Worm (Caenorhabditis elegans) whole organism, L1 larva: Measurements from ENCODE around the gene wbp-11.

Experiments used
- C34B4.2 ChIP-seq: sonication (generic microtip); optimal IDR thresholded peaks from 2 replicates; lab custom pipeline; 2017; ENCODE audit warnings: mild to moderate bottlenecking, missing genetic modification characterization, missing compliant biosample characterization
- F16B12.6 ChIP-seq: fragments of 150-350 bp; optimal IDR thresholded peaks from 2 replicates; lab custom pipeline; 2014; ENCODE audit warnings: missing biosample characterization, missing genetic modification characterization
- aha-1 ChIP-seq: fragments of 150-350 bp; optimal IDR thresholded peaks from 2 replicates; lab custom pipeline; 2014; ENCODE audit warnings: missing biosample characterization, missing genetic modification characterization
- ces-1 ChIP-seq: fragments of 150-350 bp; optimal IDR thresholded peaks from 2 replicates; lab custom pipeline; 2014; ENCODE audit warnings: missing biosample characterization, missing genetic modification reagents, missing genetic modification characterization
- dpl-1 ChIP-seq, 3 experiments: fragments of 150-350 bp in 2 of 3; sonication (generic microtip) in 1 of 3; optimal IDR thresholded peaks; 2 replicates each; lab custom pipeline; 2014 to 2017; ENCODE audit warnings: missing biosample characterization in 3 of 3, missing genetic modification characterization in 3 of 3, missing genetic modification reagents in 3 of 3
- efl-3 ChIP-seq: fragments of 200-800 bp; sonication (Bioruptor generic); optimal IDR thresholded peaks from 2 replicates; lab custom pipeline; 2018; ENCODE audit warnings: mild to moderate bottlenecking, missing genetic modification characterization, missing compliant biosample characterization
- elt-2 ChIP-seq: sonication (generic microtip); optimal IDR thresholded peaks from 2 replicates; lab custom pipeline; 2016; ENCODE audit warnings: missing genetic modification characterization, mild to moderate bottlenecking, inconsistent platforms, missing compliant biosample characterization, missing genetic modification reagents
- fkh-4 ChIP-seq: sonication (generic microtip); optimal IDR thresholded peaks from 2 replicates; lab custom pipeline; 2016; ENCODE audit warnings: missing compliant biosample characterization, missing genetic modification characterization, borderline replicate concordance
- grh-1 ChIP-seq: fragments of 200-800 bp; sonication (Bioruptor generic); IDR thresholded peaks from 2 replicates; pipeline ENCODE4 v1.3.6; 2022; ENCODE audit warnings: missing genetic modification reagents, missing genetic modification characterization, missing compliant biosample characterization
- hlh-17 ChIP-seq: fragments of 200-800 bp; sonication (Bioruptor generic); optimal IDR thresholded peaks from 2 replicates; lab custom pipeline; 2018; ENCODE audit warnings: missing genetic modification characterization, mild to moderate bottlenecking, missing compliant biosample characterization, moderate library complexity, borderline replicate concordance
- isw-1 ChIP-seq: fragments of 200-800 bp; sonication (Bioruptor generic); IDR thresholded peaks from 2 replicates; pipeline ENCODE4 v1.3.6; 2022; ENCODE audit warnings: missing genetic modification characterization, missing compliant biosample characterization
- lin-13 ChIP-seq: fragments of 150-350 bp; optimal IDR thresholded peaks from 2 replicates; lab custom pipeline; 2014; ENCODE audit warnings: missing biosample characterization, missing genetic modification reagents, missing genetic modification characterization
- lin-35 ChIP-seq, 2 experiments: fragments of 150-350 bp; optimal IDR thresholded peaks; 2 replicates each; lab custom pipeline; 2014; ENCODE audit warnings: missing biosample characterization in 2 of 2, missing genetic modification characterization in 2 of 2, missing genetic modification reagents in 2 of 2
- mab-9 ChIP-seq: fragments of 200-800 bp; sonication (Bioruptor generic); IDR thresholded peaks from 2 replicates; pipeline ENCODE4 v1.3.6; 2022; ENCODE audit warnings: missing genetic modification reagents, missing genetic modification characterization, missing compliant biosample characterization
- mdl-1 ChIP-seq, 2 experiments: fragments of 150-350 bp; optimal IDR thresholded peaks; 2 replicates each; lab custom pipeline; 2014 to 2017; ENCODE audit warnings: missing biosample characterization in 2 of 2, missing genetic modification characterization in 2 of 2, inconsistent platforms in 1 of 2
- mef-2 ChIP-seq: fragments of 150-350 bp; optimal IDR thresholded peaks from 2 replicates; lab custom pipeline; 2014; ENCODE audit warnings: missing biosample characterization, missing genetic modification characterization
- nhr-12 ChIP-seq: sonication (generic microtip); optimal IDR thresholded peaks from 2 replicates; lab custom pipeline; 2017; ENCODE audit warnings: missing biosample characterization, missing genetic modification characterization
- nhr-19 ChIP-seq: fragments of 200-800 bp; sonication (Bioruptor generic); conservative IDR thresholded peaks from 2 replicates; pipeline ENCODE4 v1.3.6; 2022; ENCODE audit warnings: missing genetic modification characterization, missing compliant biosample characterization
- nhr-20 ChIP-seq: sonication (generic microtip); optimal IDR thresholded peaks from 2 replicates; lab custom pipeline; 2016; ENCODE audit warnings: mild to moderate bottlenecking, missing genetic modification characterization, missing compliant biosample characterization
- nhr-237 ChIP-seq: fragments of 150-350 bp; optimal IDR thresholded peaks from 2 replicates; lab custom pipeline; 2014; ENCODE audit warnings: missing biosample characterization, missing genetic modification characterization
- nhr-28 ChIP-seq: fragments of 150-350 bp; optimal IDR thresholded peaks from 2 replicates; lab custom pipeline; 2014; ENCODE audit warnings: missing biosample characterization, missing genetic modification characterization
- nhr-47 ChIP-seq: sonication (generic microtip); optimal IDR thresholded peaks from 2 replicates; lab custom pipeline; 2016; ENCODE audit warnings: mild to moderate bottlenecking, missing genetic modification characterization, moderate library complexity, missing compliant biosample characterization
- nhr-90 ChIP-seq: sonication (generic microtip); optimal IDR thresholded peaks from 2 replicates; lab custom pipeline; 2016; ENCODE audit warnings: mild to moderate bottlenecking, missing genetic modification characterization, missing compliant biosample characterization; ENCODE audit not compliant: poor library complexity
- pag-3 ChIP-seq: sonication (generic microtip); optimal IDR thresholded peaks from 2 replicates; lab custom pipeline; 2017; ENCODE audit warnings: missing genetic modification characterization, mild to moderate bottlenecking, missing compliant biosample characterization, antibody characterized with exemption, borderline replicate concordance; ENCODE audit not compliant: insufficient read depth
- pax-3 ChIP-seq: fragments of 200-800 bp; sonication (Bioruptor generic); optimal IDR thresholded peaks from 2 replicates; lab custom pipeline; 2018; ENCODE audit warnings: mild to moderate bottlenecking, missing genetic modification characterization, moderate library complexity, missing compliant biosample characterization
- pqm-1 ChIP-seq: sonication (generic microtip); optimal IDR thresholded peaks from 3 replicates; lab custom pipeline; 2017; ENCODE audit warnings: missing biosample characterization, missing genetic modification characterization
- rnt-1 ChIP-seq: sonication (generic microtip); optimal IDR thresholded peaks from 2 replicates; lab custom pipeline; 2016; ENCODE audit warnings: mild to moderate bottlenecking, missing genetic modification characterization, moderate library complexity, missing compliant biosample characterization
- skn-1 ChIP-seq: fragments of 150-350 bp; optimal IDR thresholded peaks from 2 replicates; lab custom pipeline; 2014; ENCODE audit warnings: missing biosample characterization, missing genetic modification characterization
- snu-23 ChIP-seq: sonication (generic microtip); optimal IDR thresholded peaks from 2 replicates; lab custom pipeline; 2016; ENCODE audit warnings: missing genetic modification characterization, missing compliant biosample characterization
- sup-37 ChIP-seq: fragments of 200-800 bp; sonication (Bioruptor generic); optimal IDR thresholded peaks from 2 replicates; lab custom pipeline; 2018; ENCODE audit warnings: mild to moderate bottlenecking, missing genetic modification characterization, missing compliant biosample characterization
- tlp-1 ChIP-seq: fragments of 150-350 bp; optimal IDR thresholded peaks from 2 replicates; lab custom pipeline; 2014; ENCODE audit warnings: missing biosample characterization, missing genetic modification characterization
- unc-130 ChIP-seq: fragments of 150-350 bp; optimal IDR thresholded peaks from 2 replicates; lab custom pipeline; 2017; ENCODE audit warnings: missing biosample characterization, missing genetic modification characterization, inconsistent platforms
- unc-86 ChIP-seq: sonication (generic microtip); optimal IDR thresholded peaks from 2 replicates; lab custom pipeline; 2016; ENCODE audit warnings: missing genetic modification characterization, missing compliant biosample characterization
- zag-1 ChIP-seq: fragments of 150-350 bp; optimal IDR thresholded peaks from 2 replicates; lab custom pipeline; 2014; ENCODE audit warnings: missing biosample characterization, missing genetic modification characterization
- ztf-11 ChIP-seq, 2 experiments: sonication (generic microtip); optimal IDR thresholded peaks; 2 replicates each; lab custom pipeline; 2016 to 2017; ENCODE audit warnings: missing genetic modification characterization in 2 of 2, missing biosample characterization in 1 of 2, missing compliant biosample characterization in 1 of 2

wbp-11 gene

DNA sequence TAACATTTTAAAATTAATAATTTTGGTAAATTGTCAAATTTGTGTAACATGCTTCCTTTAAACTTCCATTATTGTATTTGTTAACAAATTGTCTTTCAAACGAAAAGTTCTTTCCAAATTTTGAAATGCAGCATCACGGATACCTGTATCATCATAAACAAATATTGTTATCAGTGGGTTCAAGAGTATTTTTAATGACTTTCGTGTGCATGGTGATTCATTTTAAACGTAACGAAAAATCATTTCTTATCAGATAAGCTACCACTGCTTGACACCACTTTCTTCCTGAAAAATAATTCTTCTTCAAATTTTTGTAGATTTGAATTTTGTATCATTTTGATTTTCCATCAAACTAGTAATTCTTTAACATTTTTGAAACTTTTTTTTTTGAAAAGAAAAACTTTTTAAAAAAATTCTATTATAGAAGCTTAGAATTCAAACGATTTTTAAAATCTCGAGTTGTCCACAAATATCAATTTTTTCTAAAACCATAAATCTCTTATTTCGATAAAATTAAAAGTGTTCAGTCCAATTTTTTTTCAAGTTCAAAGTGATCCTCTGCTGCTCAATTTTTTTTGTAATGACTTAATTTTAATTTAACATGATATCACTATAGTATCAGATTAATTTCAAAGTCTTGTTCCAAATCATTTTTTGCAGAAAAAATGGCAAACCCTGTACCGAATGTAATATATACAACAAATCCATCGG lies 38.3 kb upstream of the wbp-11 start, which contains the start of gene F27E5.9 (continued):
- no peak for TF ChIP-seq pax-3 (tag; lab: Kevin White, UChicago)
- TF ChIP-seq isw-1: no peak
- TF ChIP-seq aha-1 (tag; lab: Kevin White, UChicago): no peak
- TF ChIP-seq grh-1 (GFP tag; lab: Robert Waterston, UW): no peak
- no peak for TF ChIP-seq lin-13 (GFP tag; lab: Kevin White, UChicago)
- peak; percentile 96 for TF ChIP-seq pqm-1 (tag; lab: Kevin White, UChicago)
- TF ChIP-seq dpl-1 (GFP tag; optimal IDR thresholded peaks at IDR 0.05; lab: Kevin White, UChicago): no peak
- no peak for TF ChIP-seq nhr-47 (tag; lab: Kevin White, UChicago)
- no peak for TF ChIP-seq zag-1 (tag; lab: Kevin White, UChicago)
- no peak for TF ChIP-seq ces-1
- no peak for TF ChIP-seq unc-130 (tag; lab: Kevin White, UChicago)
- TF ChIP-seq lin-35 (GFP tag; optimal IDR thresholded peaks at IDR 0.05; lab: Kevin White, UChicago): peak in 1 of 2 experiments; percentile 35
- TF ChIP-seq tlp-1 (tag; lab: Kevin White, UChicago): peak; percentile 80
- TF ChIP-seq skn-1 (tag; lab: Kevin White, UChicago): no peak
- TF ChIP-seq pag-3 (tag; lab: Kevin White, UChicago): no peak
- no peak for TF ChIP-seq hlh-17 (GFP tag; lab: Kevin White, UChicago)
- TF ChIP-seq mab-9 (GFP tag; lab: Robert Waterston, UW): no peak
- TF ChIP-seq snu-23: no peak

DNA sequence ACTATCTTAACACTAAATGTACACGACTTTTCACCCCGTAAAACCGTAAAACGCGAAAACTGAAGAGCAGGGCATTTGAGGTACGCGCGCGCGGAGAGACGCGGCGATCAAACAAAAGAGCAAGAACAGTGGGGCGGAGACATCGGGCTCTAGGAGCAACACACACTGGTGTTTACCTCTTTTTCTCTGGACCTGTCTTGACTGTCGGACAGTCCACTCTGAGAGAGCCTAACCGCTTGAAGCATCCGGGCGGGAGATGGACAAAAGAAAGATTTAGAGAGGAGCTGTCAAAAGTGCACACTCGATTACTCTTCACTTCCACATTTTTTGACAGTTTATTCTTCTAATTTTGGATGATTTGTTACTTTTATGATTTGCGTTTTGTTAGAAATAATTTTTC lies 36.0 kb upstream of the wbp-11 start:
- no peak for TF ChIP-seq lin-13 (GFP tag; lab: Kevin White, UChicago)
- TF ChIP-seq efl-3 (GFP tag; lab: Kevin White, UChicago): no peak
- no peak for TF ChIP-seq C34B4.2
- TF ChIP-seq unc-130 (tag; lab: Kevin White, UChicago): no peak

DNA sequence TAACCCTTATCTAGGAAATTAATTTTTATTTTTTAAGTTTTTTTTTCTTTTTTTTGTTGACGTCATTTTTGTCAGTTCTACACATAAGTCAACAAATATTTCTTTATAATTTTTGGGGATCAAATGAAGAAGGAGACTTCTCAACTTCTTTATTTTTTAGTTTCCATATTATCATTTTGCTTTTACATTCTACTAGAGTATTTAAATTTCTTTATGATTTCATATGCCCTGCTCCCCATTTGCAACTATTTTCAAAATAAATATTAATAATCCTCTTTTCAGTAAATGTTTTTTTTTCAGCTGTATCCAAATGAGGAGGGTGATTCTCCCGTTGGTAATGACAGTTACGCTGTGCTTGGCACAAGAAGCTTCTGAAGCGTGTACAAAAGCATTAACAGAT lies 35.4 kb upstream of the wbp-11 start, which contains the start of gene phg-1:
Gene phg-1, plus strand, starts transcription at position 301 of the 400 bp plus-strand sequence.
- no peak for TF ChIP-seq F16B12.6 (tag; lab: Kevin White, UChicago)

DNA sequence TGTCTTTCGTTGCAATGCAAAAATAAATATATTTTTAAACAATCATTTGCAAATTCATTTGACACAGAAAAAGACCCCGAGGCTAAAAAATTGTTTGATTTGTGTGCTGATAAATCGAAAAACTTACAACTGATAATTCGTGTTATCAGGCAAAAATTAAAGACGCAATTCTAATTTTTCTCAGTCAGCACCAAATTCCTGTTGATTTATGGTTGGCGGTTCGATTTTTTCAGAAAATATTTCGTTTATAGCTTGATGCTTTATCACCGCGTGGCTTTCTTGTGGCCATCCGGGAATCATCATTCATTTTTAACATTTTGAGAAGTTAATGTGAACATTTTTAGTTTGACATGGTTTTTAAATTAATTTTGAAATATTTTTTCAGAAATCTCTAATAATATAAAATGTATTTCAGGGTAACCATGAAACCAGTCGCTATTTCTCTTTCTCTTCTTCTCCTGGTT lies 33.5 kb upstream of the wbp-11 start, which contains the start of gene asah-2:
Gene asah-2, plus strand, starts transcription at position 414 of the 464 bp plus-strand sequence.
- no peak for TF ChIP-seq nhr-12 (tag; lab: Kevin White, UChicago)
- no peak for TF ChIP-seq nhr-47 (tag; lab: Kevin White, UChicago)
- TF ChIP-seq nhr-90: peak; percentile 2
- peak; percentile 83 for TF ChIP-seq elt-2 (tag; lab: Kevin White, UChicago)
- no peak for TF ChIP-seq mef-2
- TF ChIP-seq nhr-28 (tag; lab: Kevin White, UChicago): no peak
- TF ChIP-seq, all 84 proteins: peak for 2

DNA sequence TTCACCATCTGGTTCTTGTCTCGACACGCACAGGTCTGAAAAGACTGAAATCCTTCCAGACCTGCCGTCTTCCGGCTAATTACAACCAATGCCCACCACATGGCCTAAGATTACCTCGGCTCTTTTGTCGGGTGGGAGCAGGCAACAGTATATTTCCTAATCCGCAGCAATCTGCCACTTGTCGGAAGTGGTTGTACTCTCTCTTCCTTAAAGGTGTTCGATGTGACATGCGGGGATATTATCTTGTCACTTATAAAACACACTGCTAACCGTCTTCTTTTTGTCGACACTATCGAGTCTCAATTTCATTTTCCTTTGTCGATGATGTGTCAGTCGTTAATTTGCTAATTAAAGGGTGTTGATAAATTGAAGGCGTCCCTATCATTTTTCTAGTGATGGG lies 28.6 kb upstream of the wbp-11 start, which contains the start of gene F27E5.3:
Gene F27E5.3, minus strand, starts transcription at position 101 of the 400 bp plus-strand sequence.
- TF ChIP-seq fkh-4 (tag; lab: Kevin White, UChicago): no peak
- TF ChIP-seq ztf-11 (tag; optimal IDR thresholded peaks at IDR 0.05; lab: Kevin White, UChicago): no peak
- no peak for TF ChIP-seq sup-37 (GFP tag; lab: Kevin White, UChicago)
- no peak for TF ChIP-seq unc-86 (tag; lab: Kevin White, UChicago)
- TF ChIP-seq aha-1 (tag; lab: Kevin White, UChicago): no peak
- TF ChIP-seq pag-3 (tag; lab: Kevin White, UChicago): no peak
- no peak for TF ChIP-seq rnt-1 (tag; lab: Kevin White, UChicago)
- TF ChIP-seq nhr-20: no peak
- no peak for TF ChIP-seq lin-35 (GFP tag; optimal IDR thresholded peaks at IDR 0.05; lab: Kevin White, UChicago)
- TF ChIP-seq mdl-1 (tag; optimal IDR thresholded peaks at IDR 0.05; lab: Kevin White, UChicago): no peak
- no peak for TF ChIP-seq nhr-90
- TF ChIP-seq nhr-237 (tag; lab: Kevin White, UChicago): no peak
- TF ChIP-seq C34B4.2: no peak
- no peak for TF ChIP-seq nhr-19 (GFP tag; lab: Robert Waterston, UW)
